Worm (Caenorhabditis elegans) whole organism, L3 larva: ENCODE results near the gene C07A12.7.

ENCODE experiments used
- ceh-9 ChIP-seq: sonication (generic microtip); optimal IDR thresholded peaks from 2 replicates; lab custom pipeline; 2018; ENCODE audit warnings: missing biosample characterization, missing genetic modification characterization
- nhr-12 ChIP-seq: fragments of 150-350 bp; optimal IDR thresholded peaks from 2 replicates; lab custom pipeline; 2014; ENCODE audit warnings: missing biosample characterization, missing genetic modification characterization
- pha-4 ChIP-seq: fragments of 150-350 bp; optimal IDR thresholded peaks from 2 replicates; lab custom pipeline; 2014; ENCODE audit warnings: missing biosample characterization, missing genetic modification reagents, missing genetic modification characterization
- ztf-4 ChIP-seq: fragments of 150-350 bp; optimal IDR thresholded peaks from 2 replicates; lab custom pipeline; 2014; ENCODE audit warnings: missing biosample characterization, missing genetic modification characterization

DNA sequence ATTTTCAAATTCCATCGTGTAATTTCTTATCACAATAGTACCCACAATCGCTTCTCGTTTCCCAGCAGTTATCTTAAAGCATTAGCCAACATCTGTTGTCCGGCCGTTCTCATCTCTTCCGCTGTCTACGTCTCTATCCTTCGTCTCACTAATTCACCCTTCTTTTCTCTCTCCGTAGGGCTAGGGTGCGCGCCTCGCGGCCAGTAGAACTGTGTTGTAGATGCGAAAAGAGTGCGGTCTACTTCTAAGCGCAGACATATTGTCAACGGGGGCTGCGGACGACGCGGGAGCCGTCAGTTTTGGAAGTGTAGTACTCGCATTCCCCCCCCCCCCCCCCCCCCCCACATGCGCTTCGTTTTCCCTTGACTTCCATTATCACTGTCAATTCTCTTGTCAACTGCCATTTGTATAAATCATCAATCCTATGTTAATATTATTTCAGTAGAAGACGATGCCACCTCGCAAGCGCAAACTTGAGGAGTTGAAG is 8.2 kb downstream of the C07A12.7 start, which contains the start of gene spr-3:
- TF ChIP-seq pha-4 (tag; lab: Kevin White, UChicago) (no peak), nhr-12 (tag; lab: Kevin White, UChicago) (no peak), ceh-9 (tag; lab: Kevin White, UChicago) (no peak), ztf-4 (tag; lab: Kevin White, UChicago) (no peak)
